Worm (Caenorhabditis elegans) whole organism, L4 larva: ENCODE results near the gene scly-1.

Source experiments
- F37D6.2 ChIP-seq: sonication (generic microtip); optimal IDR thresholded peaks from 2 replicates; lab custom pipeline; 2016; ENCODE audit warnings: mild to moderate bottlenecking, missing genetic modification characterization, missing compliant biosample characterization
- arid-1 ChIP-seq: fragments of 200-800 bp; sonication (Bioruptor generic); conservative IDR thresholded peaks from 2 replicates; pipeline ENCODE4 v1.3.6; 2022; ENCODE audit warnings: missing genetic modification reagents, missing genetic modification characterization, missing compliant biosample characterization
- ceh-32 ChIP-seq: sonication (generic microtip); optimal IDR thresholded peaks from 2 replicates; lab custom pipeline; 2016; ENCODE audit warnings: mild to moderate bottlenecking, missing genetic modification characterization, missing compliant biosample characterization; ENCODE audit not compliant: poor library complexity
- hif-1 ChIP-seq, 2 experiments: sonication (generic microtip); optimal IDR thresholded peaks; 2 replicates each; lab custom pipeline; 2016 to 2017; ENCODE audit warnings: missing compliant biosample characterization in 2 of 2, missing genetic modification characterization in 2 of 2, missing genetic modification reagents in 2 of 2, missing genotype in 2 of 2, mild to moderate bottlenecking in 1 of 2
- hlh-30 ChIP-seq: sonication (generic microtip); optimal IDR thresholded peaks from 2 replicates; lab custom pipeline; 2017; ENCODE audit warnings: antibody characterized with exemption, mild to moderate bottlenecking, missing genetic modification characterization, missing compliant biosample characterization; ENCODE audit not compliant: insufficient read depth
- hmg-1.1 ChIP-seq: fragments of 200-800 bp; sonication (Bioruptor generic); IDR thresholded peaks from 2 replicates; pipeline ENCODE4 v1.3.6; 2022; ENCODE audit warnings: missing genetic modification reagents, missing genetic modification characterization, missing compliant biosample characterization
- lin-39 ChIP-seq: fragments of 150-350 bp; optimal IDR thresholded peaks from 2 replicates; lab custom pipeline; 2014; ENCODE audit warnings: missing biosample characterization, missing genetic modification reagents, missing genetic modification characterization
- lsy-2 ChIP-seq, 2 experiments: fragments of 150-350 bp in 1 of 2; sonication (generic microtip) in 1 of 2; optimal IDR thresholded peaks; 2 replicates each; lab custom pipeline; 2014 to 2017; ENCODE audit warnings: missing biosample characterization in 2 of 2, missing genetic modification characterization in 2 of 2

DNA sequence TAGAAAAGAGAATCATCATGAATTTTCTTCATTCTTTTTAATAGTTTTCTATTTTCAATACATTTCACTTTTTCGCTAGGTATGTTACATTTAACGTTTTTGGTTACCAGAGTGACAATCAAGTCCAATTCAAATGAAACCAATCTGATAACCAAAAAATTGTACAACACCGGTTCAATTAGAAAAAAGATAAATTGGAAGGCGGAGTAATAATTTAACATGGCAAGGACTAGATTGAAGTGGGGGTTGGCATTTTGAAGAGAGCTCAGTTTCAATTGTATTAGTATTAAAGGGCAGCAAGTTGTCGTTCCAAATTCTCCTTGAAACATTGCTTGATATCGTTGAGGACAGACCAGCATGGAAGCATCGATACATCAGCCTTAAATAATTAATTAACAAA lies 28.2 kb downstream of the scly-1 start:
- no peak for TF ChIP-seq arid-1 (GFP tag; lab: Robert Waterston, UW)
- TF ChIP-seq ceh-32 (tag; lab: Kevin White, UChicago): no peak
- TF ChIP-seq lsy-2 (tag; optimal IDR thresholded peaks at IDR 0.05; lab: Kevin White, UChicago): no peak
- no peak for TF ChIP-seq F37D6.2 (tag; lab: Kevin White, UChicago)
- TF ChIP-seq hmg-1.1 (GFP tag; lab: Robert Waterston, UW): no peak
- TF ChIP-seq hlh-30 (tag; lab: Kevin White, UChicago): no peak
- TF ChIP-seq hif-1 (tag; optimal IDR thresholded peaks at IDR 0.05; lab: Kevin White, UChicago): no peak
- no peak for TF ChIP-seq lin-39 (tag; lab: Kevin White, UChicago)
